Fruit fly (Drosophila melanogaster): Measurements from ENCODE around the gene AMPdeam.

The AMPdeam gene

DNA sequence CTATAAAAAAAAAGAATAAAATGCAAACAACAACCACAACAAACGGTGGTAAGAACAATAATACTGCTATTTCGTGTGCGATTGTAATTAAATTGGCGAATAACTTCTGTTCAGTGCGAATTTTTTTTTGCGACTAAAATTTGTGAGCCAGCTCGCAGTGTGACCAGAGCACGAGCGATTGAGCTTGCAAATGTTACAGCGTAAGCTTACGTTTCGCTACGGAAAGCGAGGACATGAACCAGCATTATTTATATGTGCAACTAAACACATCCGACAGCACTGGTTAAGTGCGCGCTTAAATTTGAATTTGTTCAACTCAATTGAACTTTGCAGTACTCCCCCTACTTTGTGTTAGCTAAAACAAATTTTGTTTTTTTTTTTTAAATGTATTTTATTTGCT is at the start of gene AMPdeam:
Gene AMPdeam (minus strand): TSS at position 139 of the 400 bp plus-strand sequence.
- TF ChIP-seq Pif1A (GFP tag; optimal IDR thresholded peaks at IDR 0.05) (no peak), CG4496 (GFP tag; IDR thresholded peaks at IDR 0.05) (peak; percentile 49; the same call in 2 of the 3 replicates), CG8159 (tag; optimal IDR thresholded peaks at IDR 0.05) (peak; percentile 10)

DNA sequence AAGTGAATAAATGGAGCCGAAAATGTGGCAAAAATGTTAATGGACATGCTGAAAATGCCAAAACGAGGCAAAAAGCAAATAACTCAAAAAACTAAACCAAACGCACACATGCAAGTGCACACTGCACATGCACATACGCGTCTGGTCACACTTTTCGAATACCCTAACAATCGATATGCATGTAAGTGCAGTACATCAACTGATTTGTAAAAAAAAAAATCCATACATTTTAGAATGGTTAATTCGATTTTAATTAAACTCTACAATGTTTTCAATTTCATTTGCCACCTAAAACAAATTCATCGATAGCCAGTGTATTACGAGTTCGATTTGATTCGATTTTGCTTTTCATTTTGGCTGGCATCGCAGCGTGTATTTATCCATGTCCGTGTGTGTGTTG is 48.9 kb upstream of the AMPdeam start:
- TF ChIP-seq fd96Ca (GFP tag; IDR thresholded peaks at IDR 0.05) (peak; percentile 53; the same call in 2 of the 3 replicates), CG4496 (GFP tag; IDR thresholded peaks at IDR 0.05) (peak; percentile 73), rn (GFP tag; IDR thresholded peaks at IDR 0.05) (no peak), CG15710 (tag; optimal IDR thresholded peaks at IDR 0.05) (no peak), Ets98B (GFP tag; IDR thresholded peaks at IDR 0.05) (peak; percentile 59), gl (tag; optimal IDR thresholded peaks at IDR 0.05) (no peak), CG13204 (GFP tag; optimal IDR thresholded peaks at IDR 0.05) (no peak), Pif1A (GFP tag; optimal IDR thresholded peaks at IDR 0.05) (no peak), CG17806 (tag; optimal IDR thresholded peaks at IDR 0.05) (no peak), D1 (tag; optimal IDR thresholded peaks at IDR 0.05) (no peak), CG9948 (tag; optimal IDR thresholded peaks at IDR 0.05) (no peak), CG12605 (GFP tag; IDR thresholded peaks at IDR 0.05) (no peak), EcR (GFP tag; optimal IDR thresholded peaks at IDR 0.05) (no peak), CG32121 (GFP tag; IDR thresholded peaks at IDR 0.05) (peak; percentile 72), Pif1B (GFP tag; optimal IDR thresholded peaks at IDR 0.05) (no peak), CG10348 (GFP tag; IDR thresholded peaks at IDR 0.05) (no peak), Snoo (tag; optimal IDR thresholded peaks at IDR 0.05) (no peak), CG8301 (tag; optimal IDR thresholded peaks at IDR 0.05) (peak; percentile 7), CG14655 (GFP tag; optimal IDR thresholded peaks at IDR 0.05) (no peak), CG34367 (tag; optimal IDR thresholded peaks at IDR 0.05) (no peak), CG8159 (tag; optimal IDR thresholded peaks at IDR 0.05) (no peak)

DNA sequence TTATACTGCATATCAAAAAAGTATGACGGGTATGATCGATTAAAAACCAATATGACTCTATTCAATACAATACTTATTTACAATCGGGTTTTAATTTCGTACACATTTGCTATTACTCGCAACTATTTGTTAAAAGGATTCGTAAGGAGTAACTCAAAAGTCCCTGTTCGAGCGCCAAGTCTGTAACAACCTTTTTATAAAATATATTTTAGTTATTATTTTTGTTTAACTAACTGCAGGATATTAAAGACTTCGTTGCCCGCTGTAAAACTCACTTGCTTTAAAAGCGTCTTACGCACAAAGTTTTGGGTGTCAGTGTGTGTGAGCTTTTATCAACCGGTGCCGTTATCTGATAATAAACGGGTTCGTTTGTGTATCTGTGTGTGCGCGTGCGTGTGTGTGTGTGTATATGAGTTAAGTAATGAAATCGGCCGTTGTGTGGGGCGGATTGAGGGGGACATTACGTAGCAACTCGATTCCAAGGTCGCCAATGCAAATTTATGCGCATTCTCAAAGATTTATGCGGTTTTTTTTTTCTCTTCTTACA is 45.3 kb upstream of the AMPdeam start:
- TF ChIP-seq fd96Ca (GFP tag; IDR thresholded peaks at IDR 0.05): peak; percentile 74
- TF ChIP-seq CG32121 (GFP tag; IDR thresholded peaks at IDR 0.05): no peak
- TF ChIP-seq Snoo (tag; optimal IDR thresholded peaks at IDR 0.05): peak; percentile 78
- TF ChIP-seq CG8159 (tag; optimal IDR thresholded peaks at IDR 0.05): peak; percentile 90
- TF ChIP-seq Pif1B (GFP tag; optimal IDR thresholded peaks at IDR 0.05): peak; percentile 72
- peak; percentile 76 for TF ChIP-seq Pif1A (GFP tag; optimal IDR thresholded peaks at IDR 0.05)
- no peak for TF ChIP-seq D1 (tag; optimal IDR thresholded peaks at IDR 0.05)
- TF ChIP-seq gl (tag; optimal IDR thresholded peaks at IDR 0.05): peak; percentile 26
- peak; percentile 44 for TF ChIP-seq EcR (GFP tag; optimal IDR thresholded peaks at IDR 0.05)
- peak; percentile 84 for TF ChIP-seq CG9948 (tag; optimal IDR thresholded peaks at IDR 0.05)
- peak; percentile 79 for TF ChIP-seq CG34367 (tag; optimal IDR thresholded peaks at IDR 0.05)
- no peak for TF ChIP-seq CG13204 (GFP tag; optimal IDR thresholded peaks at IDR 0.05)
- TF ChIP-seq CG8301 (tag; optimal IDR thresholded peaks at IDR 0.05): peak; percentile 70
- peak; percentile 91 for TF ChIP-seq CG15710 (tag; optimal IDR thresholded peaks at IDR 0.05)
- peak; percentile 68 for TF ChIP-seq CG4496 (GFP tag; IDR thresholded peaks at IDR 0.05)
- peak; percentile 81 for TF ChIP-seq CG14655 (GFP tag; optimal IDR thresholded peaks at IDR 0.05)
- TF ChIP-seq CG10348 (GFP tag; IDR thresholded peaks at IDR 0.05): no peak
- TF ChIP-seq CG12605 (GFP tag; IDR thresholded peaks at IDR 0.05): no peak
- TF ChIP-seq rn (GFP tag; IDR thresholded peaks at IDR 0.05): no peak
- peak; percentile 82 for TF ChIP-seq CG17806 (tag; optimal IDR thresholded peaks at IDR 0.05)
- TF ChIP-seq Ets98B (GFP tag; IDR thresholded peaks at IDR 0.05): peak; percentile 9; the same call in 1 of the 2 replicates

DNA sequence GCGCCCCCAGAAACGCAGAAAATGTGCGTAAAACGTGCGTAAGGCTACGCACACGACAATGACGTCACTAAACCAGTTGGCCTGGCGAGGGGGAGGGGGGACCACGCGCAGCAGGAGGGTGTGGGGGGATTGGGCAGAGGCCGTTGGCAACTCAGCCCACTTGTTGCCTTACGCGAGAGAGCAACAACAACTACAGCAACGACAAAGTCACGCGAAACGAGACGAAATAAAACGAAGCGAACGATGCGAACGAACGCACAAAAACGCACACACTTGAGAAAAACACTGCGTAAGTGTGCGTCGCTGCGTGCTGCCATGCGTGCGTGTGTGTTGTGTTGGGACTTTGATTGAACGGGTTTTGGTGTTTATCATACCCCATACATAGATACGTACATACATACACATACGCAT is 44.8 kb upstream of the AMPdeam start:
- TF ChIP-seq fd96Ca (GFP tag; IDR thresholded peaks at IDR 0.05) (no peak; the same call in 2 of the 3 replicates), rn (GFP tag; IDR thresholded peaks at IDR 0.05) (no peak), gl (tag; optimal IDR thresholded peaks at IDR 0.05) (peak; percentile 4), D1 (tag; optimal IDR thresholded peaks at IDR 0.05) (no peak), CG8159 (tag; optimal IDR thresholded peaks at IDR 0.05) (no peak), Ets98B (GFP tag; IDR thresholded peaks at IDR 0.05) (peak; percentile 15; the same call in 1 of the 2 replicates), CG14655 (GFP tag; optimal IDR thresholded peaks at IDR 0.05) (no peak), CG12605 (GFP tag; IDR thresholded peaks at IDR 0.05) (peak; percentile 67), Pif1A (GFP tag; optimal IDR thresholded peaks at IDR 0.05) (no peak), CG4496 (GFP tag; IDR thresholded peaks at IDR 0.05) (peak; percentile 57), CG17806 (tag; optimal IDR thresholded peaks at IDR 0.05) (no peak), CG15710 (tag; optimal IDR thresholded peaks at IDR 0.05) (no peak), CG9948 (tag; optimal IDR thresholded peaks at IDR 0.05) (no peak), CG34367 (tag; optimal IDR thresholded peaks at IDR 0.05) (no peak), Pif1B (GFP tag; optimal IDR thresholded peaks at IDR 0.05) (no peak), CG8301 (tag; optimal IDR thresholded peaks at IDR 0.05) (no peak), EcR (GFP tag; optimal IDR thresholded peaks at IDR 0.05) (peak; percentile 93), CG13204 (GFP tag; optimal IDR thresholded peaks at IDR 0.05) (peak; percentile 43), Snoo (tag; optimal IDR thresholded peaks at IDR 0.05) (no peak), CG10348 (GFP tag; IDR thresholded peaks at IDR 0.05) (no peak), CG32121 (GFP tag; IDR thresholded peaks at IDR 0.05) (peak; percentile 34; the same call in 1 of the 2 replicates)

- TF ChIP-seq CG15710 (tag; optimal IDR thresholded peaks at IDR 0.05) (peak; percentile 85), Snoo (tag; optimal IDR thresholded peaks at IDR 0.05) (no peak), D1 (tag; optimal IDR thresholded peaks at IDR 0.05) (peak; percentile 72), gl (tag; optimal IDR thresholded peaks at IDR 0.05) (no peak), Pif1B (GFP tag; optimal IDR thresholded peaks at IDR 0.05) (peak; percentile 57), CG34367 (tag; optimal IDR thresholded peaks at IDR 0.05) (peak; percentile 77), CG10348 (GFP tag; IDR thresholded peaks at IDR 0.05) (0 out of 2 replicates have a peak, but pooled peaks have one; percentile 39), CG8301 (tag; optimal IDR thresholded peaks at IDR 0.05) (peak; percentile 82), CG32121 (GFP tag; IDR thresholded peaks at IDR 0.05) (peak; percentile 49), CG13204 (GFP tag; optimal IDR thresholded peaks at IDR 0.05) (peak; percentile 40), CG9948 (tag; optimal IDR thresholded peaks at IDR 0.05) (peak; percentile 89), Pif1A (GFP tag; optimal IDR thresholded peaks at IDR 0.05) (peak; percentile 67), CG12605 (GFP tag; IDR thresholded peaks at IDR 0.05) (peak; percentile 48; the same call in 1 of the 2 replicates), CG17806 (tag; optimal IDR thresholded peaks at IDR 0.05) (peak; percentile 78), CG8159 (tag; optimal IDR thresholded peaks at IDR 0.05) (peak; percentile 82), CG4496 (GFP tag; IDR thresholded peaks at IDR 0.05) (peak; percentile 75; the same call in 2 of the 3 replicates), Ets98B (GFP tag; IDR thresholded peaks at IDR 0.05) (peak; percentile 46; the same call in 1 of the 2 replicates), rn (GFP tag; IDR thresholded peaks at IDR 0.05) (no peak), fd96Ca (GFP tag; IDR thresholded peaks at IDR 0.05) (peak; percentile 86), CG14655 (GFP tag; optimal IDR thresholded peaks at IDR 0.05) (peak; percentile 90), EcR (GFP tag; optimal IDR thresholded peaks at IDR 0.05) (peak; percentile 4)
Measured at dm6 chrX:13889164-13889672, 43.6 kb upstream of the AMPdeam start.

Data from whole organism, pupa.